Worm (Caenorhabditis elegans): ENCODE measurements around the gene glr-1.

glr-1 gene

DNA sequence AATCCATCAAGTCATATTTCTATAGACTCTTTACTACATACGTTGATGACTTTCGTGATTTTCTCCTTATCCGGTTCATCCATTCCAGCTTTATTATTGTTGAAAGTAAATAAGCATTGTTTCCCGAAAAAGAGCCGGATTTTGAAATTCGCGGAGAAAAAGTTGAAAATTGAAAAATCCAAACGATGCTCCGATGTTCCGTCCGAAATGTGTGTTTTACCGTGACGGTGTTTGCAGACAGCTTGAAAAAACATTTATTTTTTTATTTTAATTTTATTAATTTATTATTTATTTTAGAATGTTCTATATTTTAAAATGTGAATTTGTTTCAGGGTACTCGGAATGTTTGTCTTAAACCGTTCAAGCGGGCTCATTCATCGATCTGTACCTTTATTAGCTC is 42.4 kb upstream of the glr-1 start, which contains the start of gene dnj-10 (continued):
- TF ChIP-seq pha-4 (tag; optimal IDR thresholded peaks at IDR 0.05) (no peak), rpc-1 (optimal IDR thresholded peaks at IDR 0.05) (no peak), rpc-1 (tag; optimal IDR thresholded peaks at IDR 0.05) (no peak), hsf-1 (GFP tag; IDR thresholded peaks at IDR 0.05) (peak; percentile 30; the same call in 1 of the 2 replicates), rcor-1 (GFP tag; IDR thresholded peaks at IDR 0.05) (no peak), ztf-28 (GFP tag; IDR thresholded peaks at IDR 0.05) (no peak), egrh-3 (GFP tag; IDR thresholded peaks at IDR 0.05) (no peak), efl-1 (GFP tag; optimal IDR thresholded peaks at IDR 0.05) (peak; percentile 24), zim-3 (tag; optimal IDR thresholded peaks at IDR 0.05) (no peak), atf-7 (tag; optimal IDR thresholded peaks at IDR 0.05) (no peak), rec-8 (tag; optimal IDR thresholded peaks at IDR 0.05) (no peak), snpc-3.4 (tag; optimal IDR thresholded peaks at IDR 0.05) (peak; percentile 28), ztf-26 (tag; optimal IDR thresholded peaks at IDR 0.05) (no peak), mcd-1 (GFP tag; IDR thresholded peaks at IDR 0.05) (peak; percentile 62), ama-1 (optimal IDR thresholded peaks at IDR 0.05) (no peak), ama-1 (GFP tag; optimal IDR thresholded peaks at IDR 0.05) (no peak), madf-3 (GFP tag; IDR thresholded peaks at IDR 0.05) (no peak), dpff-1 (tag; optimal IDR thresholded peaks at IDR 0.05) (no peak), Y53F4B.3 (GFP tag; IDR thresholded peaks at IDR 0.05) (no peak), unc-130 (GFP tag; optimal IDR thresholded peaks at IDR 0.05) (no peak), mxl-1 (tag; optimal IDR thresholded peaks at IDR 0.05) (no peak), snpc-1.1 (tag; optimal IDR thresholded peaks at IDR 0.05; ENCODE audit: insufficient read depth) (no peak), lsl-1 (GFP tag; optimal IDR thresholded peaks at IDR 0.05) (no peak), tlf-1 (GFP tag; optimal IDR thresholded peaks at IDR 0.05) (no peak), xnd-1 (tag; optimal IDR thresholded peaks at IDR 0.05) (no peak), nhr-80 (tag; optimal IDR thresholded peaks at IDR 0.05) (no peak), ets-4 (GFP tag; optimal IDR thresholded peaks at IDR 0.05) (no peak), snpc-1.3 (tag; optimal IDR thresholded peaks at IDR 0.05; ENCODE audit: insufficient read depth) (no peak), let-526 (GFP tag; IDR thresholded peaks at IDR 0.05) (no peak), lin-40 (tag; optimal IDR thresholded peaks at IDR 0.05) (no peak), K12H6.12 (tag; optimal IDR thresholded peaks at IDR 0.05) (no peak), F33H1.4 (GFP tag; IDR thresholded peaks at IDR 0.05) (peak; percentile 20; the same call in 1 of the 2 replicates), gei-17 (GFP tag; optimal IDR thresholded peaks at IDR 0.05) (no peak), B0035.1 (tag; optimal IDR thresholded peaks at IDR 0.05) (no peak), attf-3 (GFP tag; conservative IDR thresholded peaks at IDR 0.05) (peak; percentile 88), D2030.7 (GFP tag; IDR thresholded peaks at IDR 0.05) (no peak), C06A6.2 (GFP tag; conservative IDR thresholded peaks at IDR 0.05) (no peak), tbp1 (GFP tag; optimal IDR thresholded peaks at IDR 0.05) (peak; percentile 10), sdz-38 (tag; optimal IDR thresholded peaks at IDR 0.05) (no peak), madf-10 (tag; optimal IDR thresholded peaks at IDR 0.05) (no peak), chd-7 (tag; optimal IDR thresholded peaks at IDR 0.05) (no peak)

DNA sequence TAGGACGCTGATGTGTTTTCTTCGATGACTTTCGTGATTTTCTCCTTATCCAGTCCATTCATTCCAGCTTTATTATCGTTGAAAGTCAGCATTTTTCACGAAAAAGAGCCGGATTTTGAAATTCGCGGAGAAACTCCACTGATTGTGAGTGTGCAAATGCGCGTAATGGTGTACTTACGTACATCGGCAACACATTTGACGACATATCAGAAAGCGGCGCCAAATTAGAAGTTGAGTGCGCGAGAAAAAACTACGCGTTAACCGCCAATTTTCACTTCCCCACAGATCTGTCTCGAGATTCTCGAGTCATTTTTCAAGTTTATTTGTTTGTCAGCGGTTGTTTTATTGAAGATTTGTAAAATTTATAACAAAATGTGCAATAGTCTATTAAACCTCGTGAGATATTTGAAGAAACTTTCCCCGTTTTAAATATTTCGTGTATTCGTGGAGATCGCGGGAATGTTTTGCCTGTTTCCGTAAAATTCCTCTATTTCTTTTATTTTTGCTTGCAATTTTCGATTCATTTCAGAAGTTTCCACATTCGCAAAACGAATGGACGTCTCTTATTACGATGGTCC is 40.1 kb upstream of the glr-1 start, which contains the start of the genes polk-1 and gpr-1:
polk-1 (minus strand) TSS at position 186 of the 578 bp plus-strand sequence.
gpr-1 (plus strand) TSS at position 528 of the 578 bp plus-strand sequence.
- TF ChIP-seq attf-3 (GFP tag; conservative IDR thresholded peaks at IDR 0.05), result peak; percentile 53; the same call in 1 of the 2 replicates
- no peak for TF ChIP-seq hrde-1 (tag; optimal IDR thresholded peaks at IDR 0.05; ENCODE audit: borderline replicate concordance)
- peak; percentile 61 for TF ChIP-seq lsl-1 (GFP tag; optimal IDR thresholded peaks at IDR 0.05)
- peak in 1 of 3 experiments; percentile 65 for TF ChIP-seq lin-35 (GFP tag; optimal IDR thresholded peaks at IDR 0.05)
- TF ChIP-seq madf-6 (GFP tag; IDR thresholded peaks at IDR 0.05), result peak; percentile 95
- peak; percentile 78 for TF ChIP-seq hsf-1 (GFP tag; IDR thresholded peaks at IDR 0.05)
- no peak for TF ChIP-seq somi-1 (GFP tag; optimal IDR thresholded peaks at IDR 0.05)
- TF ChIP-seq dpl-1 (GFP tag; optimal IDR thresholded peaks at IDR 0.05), result peak; percentile 60
- TF ChIP-seq sdz-38 (tag; optimal IDR thresholded peaks at IDR 0.05), result no peak
- TF ChIP-seq dpff-1 (tag; optimal IDR thresholded peaks at IDR 0.05), result no peak
- peak; percentile 57 for TF ChIP-seq mcd-1 (GFP tag; IDR thresholded peaks at IDR 0.05)
- peak; percentile 76 for TF ChIP-seq D2030.7 (GFP tag; IDR thresholded peaks at IDR 0.05)
- no peak for TF ChIP-seq nfya-1 (tag; optimal IDR thresholded peaks at IDR 0.05; ENCODE audit: borderline replicate concordance, insufficient read depth)
- TF ChIP-seq rcor-1 (GFP tag; IDR thresholded peaks at IDR 0.05), result peak; percentile 16; the same call in 1 of the 2 replicates
- no peak for TF ChIP-seq ceh-40 (GFP tag; IDR thresholded peaks at IDR 0.05)
- peak; percentile 10 for TF ChIP-seq tbp1 (GFP tag; optimal IDR thresholded peaks at IDR 0.05)
- peak; percentile 69 for TF ChIP-seq F33H1.4 (GFP tag; IDR thresholded peaks at IDR 0.05)

All from whole organism, young adult.